Fruit fly (Drosophila melanogaster): ENCODE data around the gene CG1316.
A peak's percentile ranks its signal among the peaks of the same experiment; 100 is the strongest.

The CG1316 gene

DNA sequence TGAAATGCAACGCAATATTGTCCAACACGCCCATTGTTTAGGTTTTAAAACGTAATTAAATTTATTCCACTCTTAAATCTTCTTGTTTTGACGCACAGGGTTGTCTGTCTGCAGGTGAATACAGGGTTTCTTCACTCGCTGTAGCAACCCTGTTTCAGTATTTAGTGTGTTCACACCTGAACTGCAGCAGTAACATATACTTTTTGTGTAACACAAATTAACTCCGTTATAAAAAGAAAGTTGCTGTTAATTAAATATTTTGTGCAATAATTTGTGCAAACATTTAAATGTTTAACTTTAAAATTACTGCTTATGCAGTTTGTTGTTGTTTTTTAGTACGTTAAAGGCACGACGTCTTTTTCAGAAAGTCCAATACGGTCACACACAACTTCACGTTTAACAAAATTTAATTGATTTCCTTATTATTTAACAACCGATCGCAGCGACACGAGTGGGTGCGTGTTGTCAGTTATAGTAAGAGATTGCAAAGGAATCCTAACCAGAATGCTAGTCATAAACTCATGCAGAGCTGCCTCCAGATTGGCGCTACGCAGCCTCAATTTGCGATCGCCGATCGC, 8.6 kb downstream of the CG1316 start, which contains the start of the genes CG15012 and Fdx2 (continued):
- TF ChIP-seq Deaf1 (tag; optimal IDR thresholded peaks at IDR 0.05) (peak; percentile 3), BtbVII (GFP tag; optimal IDR thresholded peaks at IDR 0.05) (no peak), Hand (GFP tag; optimal IDR thresholded peaks at IDR 0.05) (no peak), CG10267 (tag; optimal IDR thresholded peaks at IDR 0.05) (peak; percentile 74), CG32532 (GFP tag; IDR thresholded peaks at IDR 0.05) (no peak; the same call in 1 of the 2 replicates), HmgD (GFP tag; optimal IDR thresholded peaks at IDR 0.05) (peak; percentile 17), Spps (tag; optimal IDR thresholded peaks at IDR 0.05) (no peak), zfh1 (GFP tag; IDR thresholded peaks at IDR 0.05) (peak; percentile 27; the same call in 1 of the 3 replicates), CG14860 (GFP tag; IDR thresholded peaks at IDR 0.05; ENCODE audit: partially characterized antibody) (no peak), ci (GFP tag; IDR thresholded peaks at IDR 0.05) (peak; percentile 13; the same call in 1 of the 3 replicates), hb (GFP tag; IDR thresholded peaks at IDR 0.05; ENCODE audit: partially characterized antibody) (no peak), ham (GFP tag; IDR thresholded peaks at IDR 0.05) (no peak), wek (GFP tag; optimal IDR thresholded peaks at IDR 0.05) (no peak), CG17186 (GFP tag; optimal IDR thresholded peaks at IDR 0.05) (peak; percentile 2), CG5180 (GFP tag; optimal IDR thresholded peaks at IDR 0.05) (no peak), onecut (GFP tag; IDR thresholded peaks at IDR 0.05) (no peak; the same call in 1 of the 2 replicates), CrebB (tag; optimal IDR thresholded peaks at IDR 0.05) (no peak), pfk (GFP tag; optimal IDR thresholded peaks at IDR 0.05) (no peak), Fer1 (GFP tag; optimal IDR thresholded peaks at IDR 0.05) (no peak), CG11560 (tag; IDR thresholded peaks at IDR 0.05) (no peak), CG34422 (GFP tag; IDR thresholded peaks at IDR 0.05) (no peak), CG7556 (GFP tag; optimal IDR thresholded peaks at IDR 0.05) (no peak), fru (optimal IDR thresholded peaks at IDR 0.05) (no peak), MTF-1 (GFP tag; optimal IDR thresholded peaks at IDR 0.05; ENCODE audit: borderline replicate concordance) (no peak), sisA (GFP tag; IDR thresholded peaks at IDR 0.05) (no peak), ranshi (GFP tag; IDR thresholded peaks at IDR 0.05) (no peak), bowl (GFP tag; IDR thresholded peaks at IDR 0.05) (no peak), crp (GFP tag; optimal IDR thresholded peaks at IDR 0.05) (peak in 1 of 2 experiments; percentile 29), ssp (GFP tag; IDR thresholded peaks at IDR 0.05) (peak; percentile 92), CG2120 (GFP tag; optimal IDR thresholded peaks at IDR 0.05) (peak; percentile 46), BEAF-32 (GFP tag; optimal IDR thresholded peaks at IDR 0.05) (peak; percentile 46), fu2 (GFP tag; optimal IDR thresholded peaks at IDR 0.05) (no peak), ara (GFP tag; IDR thresholded peaks at IDR 0.05) (no peak), ato (GFP tag; IDR thresholded peaks at IDR 0.05; ENCODE audit: partially characterized antibody) (no peak), gsb (GFP tag; IDR thresholded peaks at IDR 0.05) (no peak), CG18599 (GFP tag; optimal IDR thresholded peaks at IDR 0.05) (no peak), Lim3 (GFP tag; IDR thresholded peaks at IDR 0.05) (no peak), CG13894 (tag; optimal IDR thresholded peaks at IDR 0.05) (peak; percentile 7), Opbp (GFP tag; IDR thresholded peaks at IDR 0.05; ENCODE audit: partially characterized antibody) (peak; percentile 36; the same call in 1 of the 3 replicates), CG31388 (GFP tag; optimal IDR thresholded peaks at IDR 0.05) (no peak), Stat92E (GFP tag; optimal IDR thresholded peaks at IDR 0.05) (no peak), CG6175 (GFP tag; IDR thresholded peaks at IDR 0.05) (no peak), CG13123 (GFP tag; optimal IDR thresholded peaks at IDR 0.05) (no peak), CG10654 (GFP tag; optimal IDR thresholded peaks at IDR 0.05) (no peak), lola (GFP tag; optimal IDR thresholded peaks at IDR 0.05) (peak in 1 of 3 experiments; percentile 31), YL-1 (GFP tag; optimal IDR thresholded peaks at IDR 0.05) (peak; percentile 93), PHDP (tag; optimal IDR thresholded peaks at IDR 0.05) (peak; percentile 13), CG14710 (tag; optimal IDR thresholded peaks at IDR 0.05) (peak; percentile 91), mirr (GFP tag; optimal IDR thresholded peaks at IDR 0.05) (no peak)
